Worm (Caenorhabditis elegans): Measurements from ENCODE around the gene tbx-9.

The tbx-9 gene

DNA sequence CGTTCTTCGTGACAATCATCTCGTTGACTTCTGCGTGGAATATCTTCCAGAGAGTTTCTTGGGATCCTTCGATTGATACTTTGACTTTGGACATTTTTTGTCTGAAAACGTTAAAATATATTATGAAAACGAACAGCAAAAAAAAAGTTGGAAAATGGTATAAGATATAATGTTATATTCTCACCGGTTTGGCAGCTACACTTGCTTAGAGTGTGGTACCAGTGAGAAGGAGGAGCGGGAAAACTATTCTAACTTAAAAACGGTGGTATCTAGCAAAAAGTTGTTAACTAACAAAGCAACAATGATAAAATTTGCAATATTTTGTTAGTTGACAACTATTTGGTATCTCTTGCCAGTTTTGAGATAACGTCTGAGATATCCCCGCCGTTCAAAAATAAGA, at the start of gene tbx-9:
Gene tbx-9 (minus strand): TSS at position 101 of the 400 bp plus-strand sequence.
- TF ChIP-seq scrt-1 (GFP tag; IDR thresholded peaks at IDR 0.05) (no peak), sea-1 (GFP tag; conservative IDR thresholded peaks at IDR 0.05) (no peak), hnd-1 (tag; optimal IDR thresholded peaks at IDR 0.05) (no peak)

DNA sequence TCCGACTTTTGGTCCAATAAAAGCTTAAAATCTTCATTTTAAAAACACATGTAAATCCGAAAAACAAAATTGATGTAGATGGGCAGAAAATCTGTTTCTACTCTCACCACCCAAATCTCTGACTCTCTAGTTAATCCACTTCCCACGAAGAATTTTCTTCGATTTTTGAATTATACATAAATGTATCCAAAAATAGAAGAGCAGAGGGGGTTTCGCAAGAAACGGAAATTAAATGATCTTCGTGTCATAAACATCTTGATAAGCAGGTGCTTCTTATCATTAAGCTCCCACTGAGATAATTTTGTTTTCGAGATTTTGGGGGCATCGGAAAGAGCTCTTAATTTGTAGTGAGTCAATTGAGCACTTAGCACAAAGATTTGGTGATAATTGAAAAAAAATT, 48.0 kb upstream of the tbx-9 start:
- TF ChIP-seq sea-1 (GFP tag; conservative IDR thresholded peaks at IDR 0.05): no peak
- no peak for TF ChIP-seq ama-1 (optimal IDR thresholded peaks at IDR 0.05)
- no peak for TF ChIP-seq ceh-36 (tag; optimal IDR thresholded peaks at IDR 0.05)
- no peak for TF ChIP-seq tbx-37 (GFP tag; conservative IDR thresholded peaks at IDR 0.05)
- TF ChIP-seq hnd-1 (tag; optimal IDR thresholded peaks at IDR 0.05): no peak
- TF ChIP-seq tra-4 (tag; optimal IDR thresholded peaks at IDR 0.05): no peak

DNA sequence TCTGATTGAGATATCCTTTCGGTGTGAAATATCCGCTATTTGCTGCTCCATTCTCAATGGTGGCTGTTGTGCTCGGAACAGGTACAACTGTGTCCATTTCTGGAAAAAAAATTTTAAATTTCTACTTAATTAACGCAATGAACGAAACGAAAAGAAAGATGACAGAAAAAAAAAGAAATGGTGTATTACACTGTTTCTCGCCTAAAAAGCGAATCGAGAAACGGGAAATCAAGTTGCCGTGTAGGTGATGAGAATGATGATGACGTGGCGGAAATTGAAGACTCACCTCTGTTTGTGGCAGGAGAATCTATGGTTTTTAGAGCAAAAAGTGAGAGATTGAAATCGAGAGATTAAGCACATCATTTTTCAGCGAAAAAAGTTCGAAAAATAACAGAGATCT, 44.8 kb upstream of the tbx-9 start, which contains the start of gene C38H2.3:
Gene C38H2.3 (minus strand): TSS at position 101 of the 400 bp plus-strand sequence.
- TF ChIP-seq ama-1 (optimal IDR thresholded peaks at IDR 0.05) (no peak), tbx-37 (GFP tag; conservative IDR thresholded peaks at IDR 0.05) (no peak), hmg-4 (GFP tag; optimal IDR thresholded peaks at IDR 0.05) (no peak), F13C5.2 (tag; optimal IDR thresholded peaks at IDR 0.05) (no peak), ceh-36 (tag; optimal IDR thresholded peaks at IDR 0.05) (no peak), hnd-1 (tag; optimal IDR thresholded peaks at IDR 0.05) (no peak), aly-1 (tag; optimal IDR thresholded peaks at IDR 0.05) (no peak), pes-1 (GFP tag; IDR thresholded peaks at IDR 0.05) (no peak), tbx-11 (GFP tag; IDR thresholded peaks at IDR 0.05) (no peak), hmbx-1 (tag; optimal IDR thresholded peaks at IDR 0.05) (no peak), flt-1 (GFP tag; IDR thresholded peaks at IDR 0.05) (no peak), sea-1 (GFP tag; conservative IDR thresholded peaks at IDR 0.05) (no peak), scrt-1 (GFP tag; IDR thresholded peaks at IDR 0.05) (no peak)

DNA sequence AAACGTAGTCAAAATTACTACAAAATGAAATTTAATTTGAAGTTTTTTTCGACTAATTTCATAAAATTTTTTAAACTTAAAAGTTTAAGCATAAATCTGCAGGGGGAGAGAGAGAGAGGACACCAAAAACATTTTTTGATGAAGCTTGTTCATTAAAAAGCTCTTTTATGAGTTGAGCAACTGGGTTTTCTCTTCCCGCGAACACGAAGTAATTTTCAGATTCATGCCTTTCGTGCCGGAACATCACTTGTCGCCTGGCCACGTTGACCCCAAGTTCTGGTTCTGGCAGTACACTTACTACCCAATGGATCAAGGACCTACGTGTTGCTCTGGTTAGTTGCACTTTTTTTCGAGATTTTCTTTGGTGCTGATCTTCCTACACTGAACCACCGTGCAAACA, 42.1 kb upstream of the tbx-9 start:
- TF ChIP-seq tra-4 (tag; optimal IDR thresholded peaks at IDR 0.05) (no peak), B0310.2 (tag; optimal IDR thresholded peaks at IDR 0.05) (no peak), tbx-11 (GFP tag; IDR thresholded peaks at IDR 0.05) (no peak), flt-1 (GFP tag; IDR thresholded peaks at IDR 0.05) (no peak), ama-1 (optimal IDR thresholded peaks at IDR 0.05) (no peak), F13C5.2 (tag; optimal IDR thresholded peaks at IDR 0.05) (no peak), hmg-4 (GFP tag; optimal IDR thresholded peaks at IDR 0.05) (no peak), aly-1 (tag; optimal IDR thresholded peaks at IDR 0.05) (no peak), ets-7 (tag; optimal IDR thresholded peaks at IDR 0.05) (no peak), hnd-1 (tag; optimal IDR thresholded peaks at IDR 0.05) (no peak), sea-1 (GFP tag; conservative IDR thresholded peaks at IDR 0.05) (no peak)

DNA sequence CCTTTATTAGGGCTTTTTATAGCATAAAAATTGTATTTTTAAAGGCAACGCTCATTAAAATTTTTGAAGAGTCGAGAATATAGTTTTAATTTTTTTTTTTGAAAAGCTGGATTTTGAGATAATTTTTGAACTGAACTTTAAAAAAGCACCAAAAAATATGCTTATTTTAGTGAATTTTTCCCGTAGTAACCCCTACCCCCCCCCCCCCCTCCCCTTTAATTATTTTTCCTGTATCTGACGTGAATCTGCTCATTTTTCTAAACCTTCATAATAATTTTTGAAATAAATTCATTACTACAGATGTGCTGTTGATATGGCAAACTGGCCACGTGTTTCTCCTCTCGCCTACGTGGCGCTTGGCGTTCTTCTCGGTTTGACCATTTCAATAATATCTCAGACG, 39.8 kb upstream of the tbx-9 start, which contains the start of gene C38H2.2:
Gene C38H2.2 (plus strand): TSS at position 301 of the 400 bp plus-strand sequence.
- TF ChIP-seq aly-1 (tag; optimal IDR thresholded peaks at IDR 0.05) (no peak), ceh-13 (GFP tag; optimal IDR thresholded peaks at IDR 0.05) (no peak), tbx-11 (GFP tag; IDR thresholded peaks at IDR 0.05) (no peak), tra-4 (tag; optimal IDR thresholded peaks at IDR 0.05) (no peak), scrt-1 (GFP tag; IDR thresholded peaks at IDR 0.05) (no peak), ets-7 (tag; optimal IDR thresholded peaks at IDR 0.05) (no peak), hnd-1 (tag; optimal IDR thresholded peaks at IDR 0.05) (no peak), F13C5.2 (tag; optimal IDR thresholded peaks at IDR 0.05) (no peak), hmg-4 (GFP tag; optimal IDR thresholded peaks at IDR 0.05) (no peak), ama-1 (optimal IDR thresholded peaks at IDR 0.05) (no peak), ceh-36 (tag; optimal IDR thresholded peaks at IDR 0.05) (no peak), flt-1 (GFP tag; IDR thresholded peaks at IDR 0.05) (no peak), hmbx-1 (tag; optimal IDR thresholded peaks at IDR 0.05) (no peak), sea-1 (GFP tag; conservative IDR thresholded peaks at IDR 0.05) (no peak), B0310.2 (tag; optimal IDR thresholded peaks at IDR 0.05) (no peak), tbx-37 (GFP tag; conservative IDR thresholded peaks at IDR 0.05) (no peak), pes-1 (GFP tag; IDR thresholded peaks at IDR 0.05) (no peak)

DNA sequence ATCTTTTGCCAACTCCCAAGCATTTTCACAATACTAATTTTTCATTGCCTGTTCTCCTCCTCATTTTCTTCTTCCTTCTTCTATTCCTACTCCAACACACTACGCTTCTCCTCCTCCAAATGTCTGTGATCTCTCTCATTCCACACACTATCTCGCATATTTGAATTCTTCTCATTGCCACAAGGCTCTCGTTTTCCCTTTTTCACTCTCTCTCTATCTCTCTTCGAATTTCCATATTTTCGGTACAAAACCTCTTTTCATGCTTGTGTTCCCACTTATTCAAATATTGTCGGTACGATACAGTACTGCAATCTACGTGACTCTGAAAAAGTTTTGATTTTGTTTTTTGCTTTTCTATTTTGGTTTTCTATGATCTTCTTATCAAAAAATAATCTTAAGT, 39.0 kb upstream of the tbx-9 start:
- TF ChIP-seq flt-1 (GFP tag; IDR thresholded peaks at IDR 0.05) (no peak), scrt-1 (GFP tag; IDR thresholded peaks at IDR 0.05) (no peak), hnd-1 (tag; optimal IDR thresholded peaks at IDR 0.05) (no peak), hmg-4 (GFP tag; optimal IDR thresholded peaks at IDR 0.05) (no peak), ceh-13 (GFP tag; optimal IDR thresholded peaks at IDR 0.05) (no peak), sea-1 (GFP tag; conservative IDR thresholded peaks at IDR 0.05) (no peak), ceh-36 (tag; optimal IDR thresholded peaks at IDR 0.05) (no peak), aly-1 (tag; optimal IDR thresholded peaks at IDR 0.05) (no peak), tra-4 (tag; optimal IDR thresholded peaks at IDR 0.05) (no peak), ama-1 (optimal IDR thresholded peaks at IDR 0.05) (no peak), hmbx-1 (tag; optimal IDR thresholded peaks at IDR 0.05) (no peak)

DNA sequence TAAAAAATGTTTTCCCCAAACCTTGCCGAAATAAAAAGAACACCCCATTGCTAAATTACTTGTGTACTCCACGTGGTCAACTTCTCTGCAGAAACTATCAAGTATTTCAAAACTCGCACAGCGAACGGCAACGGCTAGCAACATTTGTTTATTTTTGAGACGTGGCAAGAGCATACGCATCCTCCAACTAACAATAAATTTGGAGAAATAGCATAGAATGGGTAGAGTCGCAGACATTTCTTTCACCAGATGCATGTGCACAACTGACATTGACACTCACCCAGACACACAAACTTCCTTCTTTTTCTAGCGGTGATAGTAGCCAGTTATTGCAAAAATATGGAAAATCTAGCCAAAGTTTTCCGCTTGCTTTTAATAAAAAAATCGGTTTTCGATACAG, 38.0 kb upstream of the tbx-9 start:
- TF ChIP-seq ets-7 (tag; optimal IDR thresholded peaks at IDR 0.05): no peak
- TF ChIP-seq hnd-1 (tag; optimal IDR thresholded peaks at IDR 0.05): no peak
- TF ChIP-seq tbx-37 (GFP tag; conservative IDR thresholded peaks at IDR 0.05): no peak
- no peak for TF ChIP-seq flt-1 (GFP tag; IDR thresholded peaks at IDR 0.05)
- TF ChIP-seq sea-1 (GFP tag; conservative IDR thresholded peaks at IDR 0.05): no peak
- TF ChIP-seq B0310.2 (tag; optimal IDR thresholded peaks at IDR 0.05): no peak
- TF ChIP-seq tra-4 (tag; optimal IDR thresholded peaks at IDR 0.05): no peak
- TF ChIP-seq aly-1 (tag; optimal IDR thresholded peaks at IDR 0.05): no peak
- no peak for TF ChIP-seq hmbx-1 (tag; optimal IDR thresholded peaks at IDR 0.05)
- TF ChIP-seq scrt-1 (GFP tag; IDR thresholded peaks at IDR 0.05): no peak
- TF ChIP-seq hmg-4 (GFP tag; optimal IDR thresholded peaks at IDR 0.05): no peak
- no peak for TF ChIP-seq ceh-13 (GFP tag; optimal IDR thresholded peaks at IDR 0.05)
- TF ChIP-seq F13C5.2 (tag; optimal IDR thresholded peaks at IDR 0.05): no peak
- TF ChIP-seq ceh-36 (tag; optimal IDR thresholded peaks at IDR 0.05): no peak
- TF ChIP-seq tbx-11 (GFP tag; IDR thresholded peaks at IDR 0.05): no peak

DNA sequence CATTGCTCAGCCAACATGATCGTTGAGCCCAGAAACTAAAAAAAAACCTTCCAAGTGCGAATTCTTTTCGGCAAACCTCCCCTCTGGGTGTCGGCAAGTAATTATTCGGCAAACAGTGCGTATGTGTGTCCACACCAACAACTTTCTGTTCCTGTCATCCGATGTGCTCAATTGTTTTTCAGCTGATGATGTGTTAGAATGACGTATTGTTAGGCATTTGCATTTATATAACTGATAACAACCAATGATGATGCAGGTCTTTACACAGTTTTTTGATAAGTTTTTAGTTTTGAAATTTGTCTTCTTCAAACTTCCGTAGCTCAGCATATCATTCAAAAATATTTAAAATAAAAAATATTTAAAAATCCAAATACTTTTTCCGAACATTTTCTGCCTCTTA, 37.2 kb upstream of the tbx-9 start:
- TF ChIP-seq flt-1 (GFP tag; IDR thresholded peaks at IDR 0.05) (no peak), sea-1 (GFP tag; conservative IDR thresholded peaks at IDR 0.05) (no peak), hnd-1 (tag; optimal IDR thresholded peaks at IDR 0.05) (no peak), tbx-37 (GFP tag; conservative IDR thresholded peaks at IDR 0.05) (no peak), ceh-36 (tag; optimal IDR thresholded peaks at IDR 0.05) (no peak), ets-7 (tag; optimal IDR thresholded peaks at IDR 0.05) (no peak), B0310.2 (tag; optimal IDR thresholded peaks at IDR 0.05) (no peak), tra-4 (tag; optimal IDR thresholded peaks at IDR 0.05) (no peak), F13C5.2 (tag; optimal IDR thresholded peaks at IDR 0.05) (no peak), aly-1 (tag; optimal IDR thresholded peaks at IDR 0.05) (no peak), hmbx-1 (tag; optimal IDR thresholded peaks at IDR 0.05) (no peak), ceh-13 (GFP tag; optimal IDR thresholded peaks at IDR 0.05) (no peak), scrt-1 (GFP tag; IDR thresholded peaks at IDR 0.05) (no peak), ama-1 (optimal IDR thresholded peaks at IDR 0.05) (no peak)
